Fruit fly (Drosophila melanogaster) Kc167 (cell line): ENCODE measurements around the gene Pgant6.

ENCODE experiments used
- Myc ChIP-seq: fragments of >200 bp; optimal IDR thresholded peaks from 2 replicates; lab custom pipeline; 2017; ENCODE audit warnings: missing external identifiers
- Sin3A ChIP-seq: fragments of >200 bp; optimal IDR thresholded peaks from 2 replicates; lab custom pipeline; 2018; ENCODE audit warnings: missing external identifiers
- h ChIP-seq: fragments of >200 bp; optimal IDR thresholded peaks from 3 replicates; lab custom pipeline; 2018; ENCODE audit warnings: missing external identifiers
- insv ChIP-seq: fragments of >200 bp; optimal IDR thresholded peaks from 3 replicates; lab custom pipeline; 2018; ENCODE audit warnings: missing external identifiers
- psq ChIP-seq: fragments of >200 bp; optimal IDR thresholded peaks from 2 replicates; lab custom pipeline; 2017; ENCODE audit warnings: missing external identifiers
- ttk ChIP-seq: sonication (Bioruptor generic); optimal IDR thresholded peaks from 2 replicates; lab custom pipeline; 2017; ENCODE audit warnings: missing external identifiers

Pgant6 gene

DNA sequence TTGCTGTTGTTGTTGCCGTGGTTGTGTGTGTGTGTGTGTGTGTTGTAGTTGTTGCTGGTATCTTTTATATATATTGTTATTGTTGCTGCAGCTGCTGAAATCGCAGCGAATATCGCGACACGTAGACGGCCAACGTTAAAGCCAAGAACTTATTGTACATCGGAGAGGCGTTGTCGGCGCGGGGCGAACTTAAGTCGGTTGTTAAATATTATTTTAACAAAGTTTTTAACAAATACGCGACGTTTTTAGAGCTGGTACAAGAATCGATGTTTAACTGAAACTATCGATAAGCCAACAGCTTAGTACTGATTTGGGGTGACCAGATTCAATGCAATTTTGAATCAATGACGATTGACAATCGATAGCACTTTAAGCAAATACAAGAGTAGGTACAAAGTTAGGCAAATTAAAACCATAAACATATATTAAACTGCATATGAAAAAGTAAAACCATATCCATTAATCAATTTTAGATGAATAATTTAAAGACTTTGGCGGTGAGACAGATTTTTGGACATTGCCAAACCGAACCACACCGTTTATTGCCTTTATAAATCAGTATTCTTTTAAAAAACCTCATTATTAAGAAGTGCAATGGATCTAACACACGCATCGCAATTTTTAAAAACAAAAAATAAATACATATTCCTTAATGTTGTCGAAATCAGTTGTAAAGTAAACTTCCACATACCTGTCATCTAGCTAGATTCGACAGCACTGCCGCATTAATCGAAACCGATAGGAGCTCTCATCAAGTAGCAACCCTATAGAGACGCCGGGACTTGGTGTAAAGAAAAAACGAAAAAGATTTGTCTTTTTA, 15.6 kb upstream of the Pgant6 start, which contains the start of the genes Mrtf and Non2:
Gene Mrtf (minus strand): TSS at position 268 of the 820 bp plus-strand sequence.
Gene Non2 (plus strand): TSS at position 731 of the 820 bp plus-strand sequence.
- TF ChIP-seq psq (lab: Kevin White, UChicago) (no peak), Myc (lab: Kevin White, UChicago) (no peak), h (lab: Kevin White, UChicago) (no peak), ttk (lab: Kevin White, UChicago) (no peak), Sin3A (lab: Kevin White, UChicago) (no peak), insv (no peak)

DNA sequence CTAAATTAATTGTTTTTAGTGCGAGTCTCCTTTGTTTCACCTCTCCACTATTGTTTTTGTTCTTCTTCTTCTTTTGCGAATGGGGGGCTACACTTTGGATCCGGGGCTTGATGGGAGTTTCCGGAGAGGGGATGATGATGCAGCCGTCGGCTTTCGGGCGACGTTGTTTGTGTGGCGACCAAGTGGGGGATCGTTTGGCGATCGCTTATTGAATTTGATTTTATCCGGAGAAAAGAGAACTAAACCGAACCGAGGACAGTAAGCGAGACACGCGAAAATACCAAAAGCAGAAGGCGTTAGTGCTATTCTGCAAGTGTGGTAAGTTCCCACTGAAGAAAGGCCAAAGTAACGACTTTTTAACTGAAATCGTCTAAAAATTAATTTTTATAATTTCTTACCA, 10.0 kb upstream of the Pgant6 start, which contains the start of gene AhcyL1:
Gene AhcyL1 (minus strand): TSS at position 281 of the 400 bp plus-strand sequence.
- TF ChIP-seq insv (no peak), Myc (lab: Kevin White, UChicago) (no peak), h (lab: Kevin White, UChicago) (no peak), ttk (lab: Kevin White, UChicago) (no peak), Sin3A (lab: Kevin White, UChicago) (no peak), psq (lab: Kevin White, UChicago) (no peak)

DNA sequence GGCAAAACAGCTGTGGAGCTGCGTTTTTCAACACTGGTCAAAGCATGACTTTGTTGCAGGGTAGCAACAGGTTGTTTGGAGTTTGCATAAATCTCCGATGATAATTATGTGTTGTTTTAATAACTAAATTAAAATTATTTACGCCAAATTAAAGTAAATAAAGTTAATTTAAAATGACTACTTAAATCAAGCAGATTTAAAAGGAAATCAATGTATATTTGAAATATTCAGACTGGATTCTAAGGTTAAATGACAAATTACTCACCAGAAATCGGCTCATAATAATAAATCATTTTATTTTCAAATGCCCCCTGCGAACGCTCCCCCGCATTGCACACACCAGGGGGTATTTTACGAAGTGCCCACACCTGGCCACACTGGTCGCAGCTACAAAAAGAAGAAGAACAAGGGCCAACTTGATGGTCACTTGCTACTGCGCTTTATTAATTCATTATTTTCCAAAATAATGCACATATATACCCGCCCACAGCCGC, 8.0 kb upstream of the Pgant6 start, which contains the start of the genes CG12093 and Atg2:
Gene CG12093 (minus strand): TSS at position 40 of the 494 bp plus-strand sequence.
Gene Atg2 (plus strand): TSS at position 371 of the 494 bp plus-strand sequence.
- no peak for TF ChIP-seq insv
- no peak for TF ChIP-seq ttk (lab: Kevin White, UChicago)
- no peak for TF ChIP-seq psq (lab: Kevin White, UChicago)
- TF ChIP-seq Myc (lab: Kevin White, UChicago), result no peak
- TF ChIP-seq h (lab: Kevin White, UChicago), result no peak
- no peak for TF ChIP-seq Sin3A (lab: Kevin White, UChicago)

DNA sequence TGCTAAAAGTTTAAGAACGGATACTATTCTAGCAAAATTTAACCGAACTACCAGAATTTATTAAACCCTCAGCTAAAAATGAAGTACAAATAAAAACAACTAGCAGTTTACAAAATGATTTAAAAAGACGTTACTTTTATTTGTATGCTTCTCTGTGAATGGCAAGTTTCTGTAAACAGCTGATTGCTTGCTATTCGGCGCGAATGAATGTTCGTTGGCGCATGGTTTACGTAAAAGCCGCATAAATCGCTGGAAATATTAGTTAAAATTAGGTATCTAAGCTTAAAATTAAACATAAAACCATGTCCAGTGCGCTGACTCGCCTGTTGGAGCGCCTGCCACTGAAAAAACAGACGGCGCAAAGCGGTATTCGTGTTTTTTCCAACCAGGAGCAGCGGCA, 1.3 kb upstream of the Pgant6 start, which contains the start of gene mRpS35:
Gene mRpS35 (plus strand): TSS at position 189 of the 400 bp plus-strand sequence.
- no peak for TF ChIP-seq psq (lab: Kevin White, UChicago)
- no peak for TF ChIP-seq Sin3A (lab: Kevin White, UChicago)
- TF ChIP-seq insv, result no peak
- no peak for TF ChIP-seq Myc (lab: Kevin White, UChicago)
- no peak for TF ChIP-seq h (lab: Kevin White, UChicago)
- TF ChIP-seq ttk (lab: Kevin White, UChicago), result no peak

DNA sequence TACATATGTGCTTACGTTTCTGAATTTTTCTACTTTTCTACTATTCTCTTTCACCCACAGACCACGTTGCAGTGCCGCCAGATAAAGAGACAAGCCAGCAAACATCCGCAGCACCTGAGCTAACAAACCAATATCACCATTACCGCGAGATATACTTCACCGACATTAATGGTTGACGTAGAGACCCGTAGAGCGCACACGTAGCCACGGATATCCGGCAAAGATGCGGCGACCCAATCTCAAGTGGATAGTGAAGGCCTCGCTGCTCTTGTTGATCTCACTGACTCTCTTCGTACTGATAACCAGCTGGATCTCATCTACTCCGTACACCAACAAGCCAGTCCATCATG, 598 bp downstream of the Pgant6 start:
- no peak for TF ChIP-seq Sin3A (lab: Kevin White, UChicago)
- TF ChIP-seq h (lab: Kevin White, UChicago), result no peak
- no peak for TF ChIP-seq Myc (lab: Kevin White, UChicago)
- no peak for TF ChIP-seq psq (lab: Kevin White, UChicago)
- no peak for TF ChIP-seq ttk (lab: Kevin White, UChicago)

DNA sequence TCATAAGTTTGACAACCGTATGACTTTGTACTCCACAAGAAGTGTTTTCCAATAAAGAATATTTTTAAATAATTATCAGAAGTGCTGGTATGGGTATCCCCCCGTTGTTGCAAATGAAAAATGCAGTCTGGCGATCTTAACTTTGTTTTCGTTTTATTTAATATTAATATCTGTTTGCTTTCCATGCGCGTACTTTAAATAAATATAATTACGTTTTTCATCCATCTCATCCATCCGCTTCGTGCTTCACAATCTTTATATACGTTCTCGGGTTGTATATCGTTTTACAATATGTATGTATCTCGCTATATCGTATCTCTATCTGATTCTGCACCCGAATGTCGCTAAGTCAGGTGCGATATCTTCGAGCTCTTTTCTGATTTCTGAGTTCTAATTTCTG, 3.9 kb downstream of the Pgant6 start:
- TF ChIP-seq ttk (lab: Kevin White, UChicago) (no peak), h (lab: Kevin White, UChicago) (no peak), insv (no peak), Myc (lab: Kevin White, UChicago) (no peak), psq (lab: Kevin White, UChicago) (no peak), Sin3A (lab: Kevin White, UChicago) (no peak)

DNA sequence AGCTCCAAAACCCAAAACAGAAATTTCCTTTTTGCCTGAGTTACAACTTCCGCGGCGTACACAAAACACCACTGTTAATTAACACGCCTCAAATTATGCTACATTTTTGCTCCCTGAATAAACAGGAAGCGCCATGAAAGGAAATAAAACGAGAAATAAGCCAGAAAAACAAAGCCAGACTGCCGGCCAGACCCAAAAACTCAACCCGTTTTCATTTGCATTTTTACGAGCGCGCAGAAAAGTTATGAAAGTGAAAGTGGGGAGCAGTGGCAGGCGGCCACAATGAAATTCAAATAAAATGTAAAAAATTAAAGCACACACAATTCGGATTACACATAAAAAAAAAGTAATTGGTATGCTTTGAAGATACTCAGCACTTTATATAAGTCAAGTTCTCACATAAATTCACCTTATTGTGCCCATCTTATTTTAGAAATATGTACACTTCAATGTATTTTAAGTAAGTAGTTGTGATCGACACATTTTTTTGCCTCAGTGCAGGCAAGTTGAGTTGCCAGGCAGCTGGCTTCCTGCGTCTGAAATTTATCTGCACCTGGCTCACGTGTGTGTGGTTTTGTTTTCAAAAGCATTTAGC, 13.4 kb downstream of the Pgant6 start:
- TF ChIP-seq h (lab: Kevin White, UChicago) (no peak), Myc (lab: Kevin White, UChicago) (no peak), Sin3A (lab: Kevin White, UChicago) (no peak), psq (lab: Kevin White, UChicago) (no peak), ttk (lab: Kevin White, UChicago) (no peak), insv (no peak)

DNA sequence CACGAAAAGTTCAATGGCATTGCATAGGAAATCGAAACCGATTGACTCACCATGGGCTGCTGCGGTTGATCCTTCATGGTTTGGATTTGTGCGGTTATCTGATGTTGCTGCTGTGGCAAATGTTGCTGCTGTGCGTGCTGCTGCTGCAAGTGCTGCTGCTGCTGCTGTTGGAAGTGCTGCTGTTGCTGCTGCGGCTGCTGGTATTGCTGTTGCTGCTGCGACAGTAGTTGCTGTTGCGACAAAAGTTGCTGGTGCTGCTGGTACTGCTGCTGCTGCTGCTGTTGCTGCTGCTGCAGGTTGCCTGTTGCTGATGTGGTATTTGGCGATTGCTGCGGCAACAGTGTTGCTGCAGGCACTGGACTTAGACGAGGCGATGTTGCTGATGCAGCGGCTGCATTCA, 14.2 kb downstream of the Pgant6 start:
- TF ChIP-seq ttk (lab: Kevin White, UChicago), result no peak
- no peak for TF ChIP-seq psq (lab: Kevin White, UChicago)
- no peak for TF ChIP-seq Myc (lab: Kevin White, UChicago)
- no peak for TF ChIP-seq insv
- TF ChIP-seq h (lab: Kevin White, UChicago), result no peak
- TF ChIP-seq Sin3A (lab: Kevin White, UChicago), result no peak

DNA sequence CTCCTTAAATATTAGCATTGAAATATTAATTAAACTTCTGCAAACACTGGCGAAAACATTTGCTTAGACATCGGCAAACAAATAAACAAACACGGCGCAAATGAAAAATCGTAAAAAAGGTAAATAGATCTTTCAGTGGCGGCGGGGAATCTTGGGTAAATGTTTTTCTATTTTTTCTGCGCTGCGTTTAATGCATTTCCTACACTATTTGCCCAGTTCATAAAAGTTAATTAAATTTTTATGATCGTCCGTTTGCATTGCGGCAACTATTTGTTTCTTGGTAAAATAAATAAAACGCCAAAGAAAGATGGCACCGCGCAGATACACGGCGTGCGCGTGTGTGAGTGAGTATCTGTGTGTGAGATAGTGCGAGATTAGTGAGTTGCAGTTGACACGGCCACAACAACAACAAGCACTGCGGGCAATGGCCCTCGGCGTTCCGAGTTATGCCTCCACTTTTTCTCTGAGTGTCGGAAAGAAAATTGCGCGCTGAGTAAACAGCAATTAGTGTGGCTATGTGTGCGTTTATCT, 16.5 kb downstream of the Pgant6 start:
- TF ChIP-seq psq (lab: Kevin White, UChicago) (no peak), Sin3A (lab: Kevin White, UChicago) (no peak), ttk (lab: Kevin White, UChicago) (no peak), h (lab: Kevin White, UChicago) (no peak), Myc (lab: Kevin White, UChicago) (no peak), insv (no peak)

DNA sequence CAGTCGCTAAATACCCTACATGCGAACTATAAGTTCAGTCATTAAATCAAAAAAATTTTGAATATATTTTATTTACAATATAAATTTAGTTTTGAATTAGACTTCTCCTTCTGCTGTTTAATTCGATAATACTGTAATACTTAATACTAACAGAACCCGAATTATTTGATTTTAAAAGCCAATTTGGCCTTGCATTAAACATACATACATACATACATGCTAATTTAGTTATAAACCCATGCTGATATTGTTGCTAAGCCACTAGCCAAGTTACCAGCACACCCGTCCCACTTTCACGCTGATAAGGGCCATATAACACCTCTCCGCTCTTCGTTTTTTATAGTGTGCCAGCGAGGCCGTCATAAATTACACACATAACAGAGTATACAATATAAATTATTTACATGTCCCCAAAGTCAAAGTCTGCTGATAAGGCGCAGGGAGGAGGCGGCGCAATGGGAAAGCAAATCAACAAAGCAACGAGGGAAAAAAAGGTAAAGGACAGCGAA, 17.1 kb downstream of the Pgant6 start:
- TF ChIP-seq insv (no peak), h (lab: Kevin White, UChicago) (no peak), ttk (lab: Kevin White, UChicago) (no peak), Myc (lab: Kevin White, UChicago) (no peak), psq (lab: Kevin White, UChicago) (no peak), Sin3A (lab: Kevin White, UChicago) (no peak)

DNA sequence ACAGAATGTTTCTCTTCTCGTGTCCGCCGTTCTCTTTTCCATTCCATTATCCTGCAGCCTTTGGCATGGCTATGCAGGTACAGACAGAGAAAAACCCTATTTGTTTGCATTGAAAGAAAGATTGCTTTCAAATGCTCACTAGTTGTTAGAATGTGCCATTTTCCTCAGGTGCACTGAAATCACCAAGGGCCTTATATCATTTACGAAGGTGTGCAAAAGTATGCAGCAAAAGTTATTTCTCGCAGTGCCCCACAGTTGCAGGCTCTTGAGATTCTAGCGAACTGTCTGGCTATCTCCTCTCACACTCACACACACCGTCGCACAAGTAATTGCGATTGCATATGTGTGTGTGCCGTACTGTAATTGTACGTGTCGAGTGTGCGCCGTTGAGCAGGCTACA, 18.3 kb downstream of the Pgant6 start:
- TF ChIP-seq Myc (lab: Kevin White, UChicago), result no peak
